Fruit fly (Drosophila melanogaster): ENCODE measurements around the gene CG5850.

Gene CG5850

DNA sequence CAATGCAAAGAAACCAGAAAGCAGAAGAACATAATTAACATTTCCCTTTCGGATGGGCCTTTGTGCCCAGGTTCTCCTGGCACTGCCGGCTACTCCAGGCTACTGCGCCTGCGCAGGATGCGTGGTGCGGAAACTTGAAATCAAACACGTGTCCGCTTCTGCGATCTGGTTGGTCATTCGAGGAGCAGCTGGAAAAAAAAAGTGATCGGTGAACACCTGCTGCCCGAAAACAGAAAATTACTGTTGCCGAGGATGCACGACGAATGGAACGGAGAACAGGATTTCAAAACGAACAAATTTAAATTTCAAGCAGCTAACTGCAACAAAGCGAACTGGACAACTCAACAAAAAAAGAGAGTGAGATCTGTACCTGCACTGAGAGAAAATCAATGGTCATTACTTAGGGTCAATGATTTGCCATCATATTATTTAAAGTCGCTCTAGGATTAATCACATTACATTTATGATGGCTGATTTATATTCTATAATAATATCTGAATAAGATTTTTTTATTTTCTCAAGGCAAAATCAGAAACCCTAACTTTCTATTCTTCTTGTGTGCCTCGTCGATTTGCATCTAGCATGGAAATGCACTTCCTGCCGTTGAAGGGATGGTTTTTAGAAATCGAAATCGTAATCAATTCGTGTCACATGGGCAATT, 26.2 kb upstream of the CG5850 start (continued):
- no peak for TF ChIP-seq pan (optimal IDR thresholded peaks at IDR 0.05)

DNA sequence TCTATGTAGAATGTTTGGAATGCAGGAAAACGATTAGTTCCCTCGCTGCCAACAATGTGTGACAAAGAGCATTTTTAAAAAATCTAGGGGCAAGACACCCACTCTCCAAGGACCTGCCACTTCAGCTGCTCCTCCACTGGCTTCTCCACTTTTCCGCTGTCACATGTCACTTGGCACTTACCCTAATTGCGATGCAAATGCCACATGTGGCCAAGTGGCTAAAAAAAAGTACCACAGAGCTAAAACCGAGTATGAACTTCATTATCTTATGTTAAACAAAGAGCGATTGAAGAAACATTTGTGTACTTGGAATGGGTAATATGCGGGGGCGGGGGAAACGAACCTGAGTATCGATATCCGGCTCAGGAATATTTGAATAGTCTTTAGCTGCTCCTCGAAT, 25.5 kb upstream of the CG5850 start:
- no peak for TF ChIP-seq dsf (GFP tag; optimal IDR thresholded peaks at IDR 0.05; ENCODE audit: borderline replicate concordance)
- no peak for TF ChIP-seq fru (GFP tag; optimal IDR thresholded peaks at IDR 0.05)
- no peak for TF ChIP-seq dl (GFP tag; optimal IDR thresholded peaks at IDR 0.05; ENCODE audit: insufficient read depth in 1 of 2, partially characterized antibody in 2 of 2)
- TF ChIP-seq psq (GFP tag; optimal IDR thresholded peaks at IDR 0.05) = no peak
- no peak for TF ChIP-seq lola (GFP tag; optimal IDR thresholded peaks at IDR 0.05)

DNA sequence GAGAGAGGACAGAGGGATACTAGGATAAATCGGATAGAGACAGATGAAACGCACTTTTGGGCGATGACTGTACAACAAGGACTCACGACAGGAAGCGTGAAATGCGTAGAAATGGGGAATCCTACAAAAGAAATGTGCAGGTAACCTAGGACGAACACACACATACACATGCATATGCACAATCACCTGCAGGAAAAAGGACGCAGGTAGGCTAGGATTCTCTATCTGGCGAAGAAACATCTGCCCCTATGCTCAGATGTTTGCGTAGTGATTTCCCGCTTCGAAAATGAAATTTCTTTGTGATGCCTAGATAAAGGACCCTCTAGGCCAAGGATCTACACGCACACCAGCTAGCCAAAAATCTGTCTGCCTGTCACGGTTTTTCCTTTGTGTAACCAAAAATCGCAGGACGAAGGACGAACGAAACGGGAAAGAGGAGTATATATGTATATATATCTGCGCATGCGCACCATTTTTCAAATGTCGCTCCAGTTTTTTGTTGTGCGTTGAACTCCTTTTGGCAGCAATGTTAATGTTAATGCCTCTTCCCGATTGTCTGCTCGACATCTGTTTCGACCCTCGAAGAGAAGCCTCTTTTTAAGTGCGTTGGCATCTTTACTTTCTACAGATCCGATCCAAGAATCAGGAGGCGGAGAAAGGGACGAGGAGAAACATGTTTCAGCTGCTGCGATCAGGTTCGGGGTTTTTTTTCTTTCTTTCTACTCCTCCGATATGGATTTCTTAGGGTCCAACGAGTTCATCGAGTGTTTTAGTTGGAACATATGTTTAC, 24.6 kb upstream of the CG5850 start:
- TF ChIP-seq Vsx2 (GFP tag; optimal IDR thresholded peaks at IDR 0.05; ENCODE audit: partially characterized antibody) (peak; percentile 42), ey (GFP tag; optimal IDR thresholded peaks at IDR 0.05) (no peak), N (GFP tag; optimal IDR thresholded peaks at IDR 0.05) (no peak), lola (GFP tag; optimal IDR thresholded peaks at IDR 0.05) (no peak), OdsH (GFP tag; optimal IDR thresholded peaks at IDR 0.05) (no peak), sv (GFP tag; optimal IDR thresholded peaks at IDR 0.05) (no peak), sage (GFP tag; optimal IDR thresholded peaks at IDR 0.05) (no peak), HLH106 (tag; optimal IDR thresholded peaks at IDR 0.05) (no peak), h (GFP tag; optimal IDR thresholded peaks at IDR 0.05) (no peak), Hnf4 (GFP tag; optimal IDR thresholded peaks at IDR 0.05) (no peak), Jra (GFP tag; optimal IDR thresholded peaks at IDR 0.05) (no peak), Myc (optimal IDR thresholded peaks at IDR 0.05) (no peak), Dfd (GFP tag; optimal IDR thresholded peaks at IDR 0.05) (no peak), foxo (GFP tag; optimal IDR thresholded peaks at IDR 0.05) (no peak), Hr83 (GFP tag; optimal IDR thresholded peaks at IDR 0.05; ENCODE audit: poor library complexity, severe bottlenecking) (no peak), CrebA (GFP tag; optimal IDR thresholded peaks at IDR 0.05; ENCODE audit: borderline replicate concordance) (peak; percentile 48), dl (GFP tag; optimal IDR thresholded peaks at IDR 0.05; ENCODE audit: insufficient read depth in 1 of 2, partially characterized antibody in 2 of 2) (no peak), Abd-B (GFP tag; optimal IDR thresholded peaks at IDR 0.05) (no peak), dmrt93B (GFP tag; optimal IDR thresholded peaks at IDR 0.05) (no peak), Rel (GFP tag; optimal IDR thresholded peaks at IDR 0.05) (no peak), Rel (tag; optimal IDR thresholded peaks at IDR 0.05) (peak; percentile 43), Mio (GFP tag; optimal IDR thresholded peaks at IDR 0.05) (no peak), jim (GFP tag; optimal IDR thresholded peaks at IDR 0.05) (no peak), Dif (GFP tag; optimal IDR thresholded peaks at IDR 0.05; ENCODE audit: partially characterized antibody) (peak; percentile 37), fru (GFP tag; optimal IDR thresholded peaks at IDR 0.05) (no peak), GATAd (GFP tag; optimal IDR thresholded peaks at IDR 0.05) (no peak), Sp1 (GFP tag; optimal IDR thresholded peaks at IDR 0.05) (no peak), Hr78 (GFP tag; optimal IDR thresholded peaks at IDR 0.05) (no peak), br (GFP tag; optimal IDR thresholded peaks at IDR 0.05) (no peak), tai (GFP tag; optimal IDR thresholded peaks at IDR 0.05) (no peak), rgr (GFP tag; optimal IDR thresholded peaks at IDR 0.05) (no peak), CG9705 (GFP tag; optimal IDR thresholded peaks at IDR 0.05) (no peak), brk (GFP tag; optimal IDR thresholded peaks at IDR 0.05) (no peak), CG32264 (GFP tag; optimal IDR thresholded peaks at IDR 0.05) (no peak), woc (GFP tag; optimal IDR thresholded peaks at IDR 0.05) (peak; percentile 15), psq (GFP tag; optimal IDR thresholded peaks at IDR 0.05) (no peak), usp (GFP tag; optimal IDR thresholded peaks at IDR 0.05) (no peak), pan (optimal IDR thresholded peaks at IDR 0.05) (no peak)
